Worm (Caenorhabditis elegans): ENCODE measurements around the gene nhr-243.

DNA sequence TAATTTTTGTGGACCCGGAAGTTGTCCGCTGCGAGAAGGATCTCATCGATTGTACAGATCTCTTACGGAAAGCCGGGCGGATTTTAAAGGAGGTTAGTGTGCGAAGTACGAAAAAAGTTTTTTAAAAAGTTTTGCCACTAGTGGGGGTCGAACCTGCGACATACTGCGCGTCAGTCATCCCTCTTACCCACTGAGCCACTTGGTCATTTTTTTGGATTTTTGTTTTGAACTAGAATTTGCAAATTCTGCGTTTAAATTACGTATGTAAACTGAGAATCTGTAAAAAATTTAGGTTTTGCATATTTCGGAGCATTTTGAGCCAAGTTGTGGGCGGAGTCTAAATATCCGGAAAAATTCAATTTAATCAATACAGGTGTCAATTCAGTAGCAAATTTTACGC is 51.8 kb downstream of the nhr-243 start:
- no peak for TF ChIP-seq ztf-11 (tag; optimal IDR thresholded peaks at IDR 0.05)
- TF ChIP-seq nhr-237 (tag; optimal IDR thresholded peaks at IDR 0.05), result no peak
- no peak for TF ChIP-seq ceh-83 (GFP tag; optimal IDR thresholded peaks at IDR 0.05)
- no peak for TF ChIP-seq sptf-1 (tag; optimal IDR thresholded peaks at IDR 0.05)
- TF ChIP-seq blmp-1 (tag; optimal IDR thresholded peaks at IDR 0.05), result no peak
- no peak for TF ChIP-seq unc-62 (GFP tag; optimal IDR thresholded peaks at IDR 0.05)
- no peak for TF ChIP-seq pha-4 (tag; optimal IDR thresholded peaks at IDR 0.05)
- no peak for TF ChIP-seq snpc-4 (tag; optimal IDR thresholded peaks at IDR 0.05)
